Fruit fly (Drosophila melanogaster) whole organism, embryonic: Measurements from ENCODE around the gene foxo.
A peak's percentile ranks its signal among the peaks of the same experiment; 100 is the strongest.

Source experiments
- B-H1 ChIP-seq: fragments of 200-800 bp; sonication (Bioruptor generic); IDR thresholded peaks from 3 replicates; pipeline ENCODE4 v1.3.6; 2022; ENCODE audit warnings: missing biosample characterization, missing genetic modification characterization
- BtbVII ChIP-seq: fragments of 200-800 bp; sonication (Bioruptor generic); optimal IDR thresholded peaks from 3 replicates; lab custom pipeline; 2017; ENCODE audit warnings: missing biosample characterization, mild to moderate bottlenecking, missing genetic modification characterization
- CG10147 ChIP-seq: fragments of 200-800 bp; sonication (Bioruptor generic); optimal IDR thresholded peaks from 2 replicates; lab custom pipeline; 2019; ENCODE audit warnings: missing biosample characterization, mild to moderate bottlenecking, missing genetic modification characterization, moderate library complexity
- CG10366 ChIP-seq: fragments of 200-800 bp; sonication (Bioruptor generic); IDR thresholded peaks from 2 replicates; pipeline ENCODE4 v1.3.6; 2022; ENCODE audit warnings: missing biosample characterization, missing genetic modification characterization
- CG10462 ChIP-seq: fragments of 200-800 bp; sonication (Bioruptor generic); optimal IDR thresholded peaks from 2 replicates; lab custom pipeline; 2016; ENCODE audit warnings: missing biosample characterization, missing genetic modification characterization
- CG11560 ChIP-seq: fragments of 200-800 bp; sonication (Bioruptor generic); IDR thresholded peaks from 3 replicates; pipeline ENCODE4 v1.3.6; 2022; ENCODE audit warnings: missing biosample characterization, missing genetic modification characterization
- CG12236 ChIP-seq: fragments of 200-800 bp; sonication (Bioruptor generic); optimal IDR thresholded peaks from 2 replicates; lab custom pipeline; 2016; ENCODE audit warnings: missing biosample characterization, missing genetic modification characterization
- CG14050 ChIP-seq: fragments of 200-800 bp; sonication (Bioruptor generic); IDR thresholded peaks from 3 replicates; pipeline ENCODE4 v1.3.6; 2022; ENCODE audit warnings: missing biosample characterization, missing genetic modification characterization
- CG15011 ChIP-seq: fragments of 200-800 bp; sonication (Bioruptor generic); optimal IDR thresholded peaks from 3 replicates; lab custom pipeline; 2018; ENCODE audit warnings: missing biosample characterization, mild to moderate bottlenecking, missing genetic modification characterization
- CG15269 ChIP-seq: fragments of 200-800 bp; sonication (Bioruptor generic); optimal IDR thresholded peaks from 2 replicates; lab custom pipeline; 2018; ENCODE audit warnings: missing biosample characterization, mild to moderate bottlenecking, missing genetic modification characterization, moderate library complexity
- CG17568 ChIP-seq: fragments of 200-800 bp; sonication (Bioruptor generic); optimal IDR thresholded peaks from 2 replicates; lab custom pipeline; 2018; ENCODE audit warnings: missing biosample characterization, mild to moderate bottlenecking, missing genetic modification characterization, moderate library complexity
- CG2199 ChIP-seq: fragments of 200-800 bp; sonication (Bioruptor generic); IDR thresholded peaks from 3 replicates; pipeline ENCODE4 v1.3.6; 2022; ENCODE audit warnings: missing biosample characterization, missing genetic modification characterization
- CG2202 ChIP-seq: fragments of 200-800 bp; sonication (Bioruptor generic); optimal IDR thresholded peaks from 2 replicates; lab custom pipeline; 2018; ENCODE audit warnings: missing biosample characterization, mild to moderate bottlenecking, missing genetic modification characterization
- CG30403 ChIP-seq: fragments of 200-800 bp; sonication (Bioruptor generic); optimal IDR thresholded peaks from 3 replicates; lab custom pipeline; 2016; ENCODE audit warnings: missing biosample characterization, missing genetic modification characterization
- CG30431 ChIP-seq: fragments of 200-800 bp; sonication (Bioruptor generic); optimal IDR thresholded peaks from 2 replicates; lab custom pipeline; 2017; ENCODE audit warnings: missing biosample characterization, missing genetic modification characterization
- CG31224 ChIP-seq: fragments of 200-800 bp; sonication (Bioruptor generic); IDR thresholded peaks from 2 replicates; pipeline ENCODE4 v1.3.6; 2022; ENCODE audit warnings: missing biosample characterization, missing genetic modification characterization
- CG3407 ChIP-seq: fragments of 200-800 bp; sonication (Bioruptor generic); optimal IDR thresholded peaks from 2 replicates; lab custom pipeline; 2018; ENCODE audit warnings: missing biosample characterization, mild to moderate bottlenecking, missing genetic modification characterization
- CG3995 ChIP-seq: fragments of 200-800 bp; sonication (Bioruptor generic); optimal IDR thresholded peaks from 3 replicates; lab custom pipeline; 2016; ENCODE audit warnings: missing biosample characterization, missing genetic modification characterization
- CG7556 ChIP-seq: fragments of 200-800 bp; sonication (Bioruptor generic); optimal IDR thresholded peaks from 2 replicates; lab custom pipeline; 2017; ENCODE audit warnings: missing biosample characterization, mild to moderate bottlenecking, missing genetic modification characterization
- CG9876 ChIP-seq: fragments of 200-800 bp; sonication (Bioruptor generic); optimal IDR thresholded peaks from 2 replicates; lab custom pipeline; 2016; ENCODE audit warnings: missing biosample characterization, missing genetic modification characterization
- Deaf1 ChIP-seq: fragments of 200-800 bp; optimal IDR thresholded peaks from 3 replicates; lab custom pipeline; 2019; ENCODE audit warnings: missing biosample characterization, mild to moderate bottlenecking, missing genetic modification characterization, moderate library complexity
- Gsc ChIP-seq: fragments of 200-800 bp; sonication (Bioruptor generic); IDR thresholded peaks from 2 replicates; pipeline ENCODE4 v1.3.6; 2022; ENCODE audit warnings: missing biosample characterization, missing genetic modification characterization
- HLH3B ChIP-seq: fragments of 200-800 bp; sonication (Bioruptor generic); IDR thresholded peaks from 2 replicates; pipeline ENCODE4 v1.3.6; 2022; ENCODE audit warnings: missing biosample characterization, missing genetic modification characterization
- HLHmδ ChIP-seq: fragments of 200-800 bp; sonication (Bioruptor generic); optimal IDR thresholded peaks from 2 replicates; lab custom pipeline; 2018; ENCODE audit warnings: missing biosample characterization, mild to moderate bottlenecking, missing genetic modification characterization, moderate library complexity
- Hey ChIP-seq: fragments of 200-800 bp; sonication (Bioruptor generic); optimal IDR thresholded peaks from 3 replicates; lab custom pipeline; 2018; ENCODE audit warnings: missing biosample characterization, mild to moderate bottlenecking, missing genetic modification characterization
- Hmx ChIP-seq: fragments of 200-800 bp; sonication (Bioruptor generic); optimal IDR thresholded peaks from 2 replicates; lab custom pipeline; 2016; ENCODE audit warnings: missing biosample characterization, missing genetic modification characterization
- Hr51 ChIP-seq, 2 experiments: fragments of 200-800 bp; sonication (Bioruptor generic); optimal IDR thresholded peaks; 2 replicates in 1 of 2; 3 replicates in 1 of 2; lab custom pipeline; 2016 to 2018; ENCODE audit warnings: missing biosample characterization in 2 of 2, missing genetic modification characterization in 2 of 2, mild to moderate bottlenecking in 1 of 2, moderate library complexity in 1 of 2
- MESR4 ChIP-seq: fragments of 200-800 bp; sonication (Bioruptor generic); optimal IDR thresholded peaks from 2 replicates; lab custom pipeline; 2018; ENCODE audit warnings: missing biosample characterization, mild to moderate bottlenecking, missing genetic modification characterization, moderate library complexity
- Med ChIP-seq: fragments of 200-800 bp; sonication (Bioruptor generic); peaks from one replicate; lab custom pipeline; 2016; ENCODE audit warnings: missing biosample characterization, missing genetic modification characterization, mild to moderate bottlenecking, inconsistent platforms, moderate library complexity
- Sox100B ChIP-seq: fragments of 200-800 bp; sonication (Bioruptor generic); optimal IDR thresholded peaks from 3 replicates; lab custom pipeline; 2018; ENCODE audit warnings: missing biosample characterization, mild to moderate bottlenecking, missing genetic modification characterization
- Sry-β ChIP-seq: fragments of 200-800 bp; sonication (Bioruptor generic); optimal IDR thresholded peaks from 2 replicates; lab custom pipeline; 2018; ENCODE audit warnings: missing biosample characterization, mild to moderate bottlenecking, missing genetic modification characterization, moderate library complexity
- ab ChIP-seq: fragments of 200-800 bp; sonication (Bioruptor generic); optimal IDR thresholded peaks from 2 replicates; lab custom pipeline; 2016; ENCODE audit warnings: missing biosample characterization, missing genetic modification characterization
- chn ChIP-seq: fragments of 200-800 bp; sonication (Bioruptor generic); optimal IDR thresholded peaks from 2 replicates; lab custom pipeline; 2016; ENCODE audit warnings: missing biosample characterization, missing genetic modification characterization
- disco-r ChIP-seq: fragments of 200-800 bp; sonication (Bioruptor generic); optimal IDR thresholded peaks from 2 replicates; lab custom pipeline; 2016; ENCODE audit warnings: missing biosample characterization, missing genetic modification characterization
- dmrt99B ChIP-seq: fragments of 200-800 bp; sonication (Bioruptor generic); optimal IDR thresholded peaks from 2 replicates; lab custom pipeline; 2018; ENCODE audit warnings: missing biosample characterization, mild to moderate bottlenecking, missing genetic modification characterization, moderate library complexity
- en ChIP-seq: fragments of 200-800 bp; sonication (Bioruptor generic); optimal IDR thresholded peaks from 2 replicates; lab custom pipeline; 2016; ENCODE audit warnings: missing biosample characterization, missing genetic modification characterization
- eyg ChIP-seq: fragments of 200-800 bp; sonication (Bioruptor generic); optimal IDR thresholded peaks from 3 replicates; lab custom pipeline; 2016; ENCODE audit warnings: missing biosample characterization, missing genetic modification characterization
- hth ChIP-seq: fragments of >200 bp; optimal IDR thresholded peaks from 2 replicates; lab custom pipeline; 2017; ENCODE audit warnings: inconsistent platforms
- ken ChIP-seq: fragments of 200-800 bp; sonication (Bioruptor generic); IDR thresholded peaks from 3 replicates; pipeline ENCODE4 v1.3.6; 2022; ENCODE audit warnings: missing biosample characterization, missing genetic modification characterization
- lov ChIP-seq, 2 experiments: fragments of 200-800 bp in 1 of 2; fragments of >200 bp in 1 of 2; sonication (Bioruptor generic) in 1 of 2; IDR thresholded peaks in 1 of 2; optimal IDR thresholded peaks in 1 of 2; 2 replicates in 1 of 2; 3 replicates in 1 of 2; pipeline versions ENCODE4 v1.3.6 to Lab custom; 2017 to 2022; ENCODE audit warnings: missing biosample characterization in 1 of 2, missing genetic modification characterization in 1 of 2
- nau ChIP-seq: fragments of 200-800 bp; sonication (Bioruptor generic); optimal IDR thresholded peaks from 3 replicates; lab custom pipeline; 2017; ENCODE audit warnings: missing biosample characterization, mild to moderate bottlenecking, missing genetic modification characterization, missing genetic modification reagents
- nerfin-1 ChIP-seq: fragments of 200-800 bp; sonication (Bioruptor generic); optimal IDR thresholded peaks from 3 replicates; lab custom pipeline; 2019; ENCODE audit warnings: missing biosample characterization, mild to moderate bottlenecking, missing genetic modification characterization, moderate library complexity
- prd ChIP-seq, 3 experiments: fragments of >200 bp in 2 of 3; fragments of 200-800 bp in 1 of 3; sonication (Bioruptor generic) in 1 of 3; optimal IDR thresholded peaks in 2 of 3; IDR thresholded peaks in 1 of 3; 2 replicates in 2 of 3; 3 replicates in 1 of 3; pipeline versions ENCODE4 v1.3.6 to Lab custom; 2017 to 2022; ENCODE audit warnings: missing biosample characterization in 1 of 3, missing genetic modification characterization in 1 of 3
- rib ChIP-seq: fragments of 200-800 bp; sonication (Bioruptor generic); IDR thresholded peaks from 2 replicates; pipeline ENCODE4 v1.3.6; 2022; ENCODE audit warnings: missing biosample characterization, missing genetic modification characterization
- shn ChIP-seq: fragments of 200-800 bp; sonication (Bioruptor generic); optimal IDR thresholded peaks from 3 replicates; lab custom pipeline; 2016; ENCODE audit warnings: missing biosample characterization, missing genetic modification characterization
- slou ChIP-seq: fragments of 200-800 bp; sonication (Bioruptor generic); optimal IDR thresholded peaks from 3 replicates; lab custom pipeline; 2016; ENCODE audit warnings: missing biosample characterization, missing genetic modification characterization
- sna ChIP-seq: fragments of 200-800 bp; sonication (Bioruptor generic); IDR thresholded peaks from 2 replicates; pipeline ENCODE4 v1.3.6; 2022; ENCODE audit warnings: missing biosample characterization, missing genetic modification characterization; ENCODE audit not compliant: partially characterized antibody
- trem ChIP-seq: fragments of 200-800 bp; optimal IDR thresholded peaks from 3 replicates; lab custom pipeline; 2019; ENCODE audit warnings: missing biosample characterization, mild to moderate bottlenecking, missing genetic modification characterization, moderate library complexity
- ttk ChIP-seq: fragments of 200-800 bp; sonication (Bioruptor generic); IDR thresholded peaks from 2 replicates; pipeline ENCODE4 v2.1.2; 2022; ENCODE audit warnings: missing biosample characterization, missing genetic modification characterization
- yki ChIP-seq: fragments of >200 bp; optimal IDR thresholded peaks from 3 replicates; lab custom pipeline; 2018
- zen ChIP-seq: fragments of 200-800 bp; sonication (Bioruptor generic); optimal IDR thresholded peaks from 3 replicates; lab custom pipeline; 2018; ENCODE audit warnings: missing biosample characterization, mild to moderate bottlenecking, missing genetic modification characterization, moderate library complexity

Gene foxo

DNA sequence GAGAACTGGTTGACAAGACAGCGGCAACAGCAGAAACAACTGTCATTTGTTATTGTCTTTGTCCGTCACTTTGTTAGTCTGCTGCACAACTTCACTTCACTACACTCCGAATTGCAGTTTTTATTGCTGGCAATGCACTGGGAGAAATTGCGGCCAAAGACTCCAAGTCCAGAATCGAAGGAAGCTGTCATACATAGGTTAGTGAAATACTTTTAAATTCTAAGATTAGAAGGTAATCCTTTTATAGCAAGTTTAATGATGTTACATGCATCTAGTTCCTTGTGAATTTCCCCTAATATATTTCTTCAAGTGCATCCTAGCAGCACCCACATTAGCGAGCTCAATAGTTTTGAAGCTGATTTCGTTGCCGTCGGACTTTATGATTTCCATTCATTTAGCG is 47.9 kb upstream of the foxo start (continued):
- no peak for TF ChIP-seq CG7556
- TF ChIP-seq Med (GFP tag; lab: Kevin White, UChicago) = peak; percentile 58
- no peak for TF ChIP-seq BtbVII (GFP tag; lab: Kevin White, UChicago)
- no peak for TF ChIP-seq MESR4 (GFP tag; lab: Kevin White, UChicago)
- TF ChIP-seq CG30431 = peak; percentile 19
- TF ChIP-seq CG10366 (GFP tag; lab: Robert Waterston, UW) = no peak
- TF ChIP-seq rib (GFP tag; lab: Robert Waterston, UW) = no peak
- TF ChIP-seq shn = no peak
- no peak for TF ChIP-seq prd (optimal IDR thresholded peaks at IDR 0.05; lab: Kevin White, UChicago)
- peak; percentile 64; the same call in 2 of the 3 replicates for TF ChIP-seq prd (GFP tag; IDR thresholded peaks at IDR 0.05; lab: Robert Waterston, UW)
- TF ChIP-seq CG14050 (GFP tag; lab: Robert Waterston, UW) = no peak
- TF ChIP-seq CG2202 (tag; lab: Kevin White, UChicago) = no peak
- TF ChIP-seq CG9876 (GFP tag; lab: Kevin White, UChicago) = no peak
- no peak for TF ChIP-seq CG2199 (GFP tag; lab: Robert Waterston, UW)
- peak; percentile 53; the same call in 1 of the 3 replicates for TF ChIP-seq ken (GFP tag; lab: Robert Waterston, UW)
- no peak for TF ChIP-seq CG31224
- no peak for TF ChIP-seq CG3995
- no peak for TF ChIP-seq Gsc
- TF ChIP-seq CG10462 (GFP tag; lab: Kevin White, UChicago) = no peak
- no peak for TF ChIP-seq CG11560
- peak; percentile 37 for TF ChIP-seq trem (tag; lab: Kevin White, UChicago)
- TF ChIP-seq Deaf1 (tag; lab: Kevin White, UChicago) = no peak
- no peak for TF ChIP-seq CG17568 (GFP tag; lab: Kevin White, UChicago)
- TF ChIP-seq nerfin-1 (tag; lab: Kevin White, UChicago) = no peak
- no peak for TF ChIP-seq CG15011 (GFP tag; lab: Kevin White, UChicago)
- TF ChIP-seq CG30403 (GFP tag; lab: Kevin White, UChicago) = peak; percentile 25
- TF ChIP-seq Hr51 (GFP tag; optimal IDR thresholded peaks at IDR 0.05; lab: Kevin White, UChicago) = peak in 1 of 2 experiments; percentile 42
- TF ChIP-seq yki (lab: Kevin White, UChicago) = no peak
- TF ChIP-seq slou (GFP tag; lab: Kevin White, UChicago) = no peak
- TF ChIP-seq eyg (GFP tag; lab: Kevin White, UChicago) = no peak
- TF ChIP-seq Sry-β (GFP tag; lab: Kevin White, UChicago) = peak; percentile 12
- TF ChIP-seq CG10147 (GFP tag; lab: Kevin White, UChicago) = no peak
- TF ChIP-seq Hmx (GFP tag; lab: Kevin White, UChicago) = no peak
- TF ChIP-seq nau = peak; percentile 22
- TF ChIP-seq HLHmδ (GFP tag; lab: Kevin White, UChicago) = no peak
- TF ChIP-seq ab (GFP tag; lab: Kevin White, UChicago) = no peak
- peak; percentile 52 for TF ChIP-seq zen (tag; lab: Kevin White, UChicago)
- TF ChIP-seq B-H1 (GFP tag; lab: Robert Waterston, UW) = no peak; the same call in 2 of the 3 replicates
- TF ChIP-seq lov (optimal IDR thresholded peaks at IDR 0.05; lab: Kevin White, UChicago) = no peak
- no peak for TF ChIP-seq lov (GFP tag; IDR thresholded peaks at IDR 0.05; lab: Robert Waterston, UW)
- TF ChIP-seq HLH3B (GFP tag; lab: Robert Waterston, UW) = peak; percentile 55; the same call in 1 of the 2 replicates
- peak; percentile 77 for TF ChIP-seq dmrt99B
- no peak for TF ChIP-seq ttk (GFP tag; lab: Robert Waterston, UW)
- TF ChIP-seq chn (GFP tag; lab: Kevin White, UChicago) = peak; percentile 40
- TF ChIP-seq en (GFP tag; lab: Kevin White, UChicago) = no peak
- peak; percentile 58 for TF ChIP-seq Sox100B
- TF ChIP-seq hth (lab: Kevin White, UChicago) = no peak
- no peak for TF ChIP-seq Hey (tag; lab: Kevin White, UChicago)
- no peak for TF ChIP-seq CG12236 (GFP tag; lab: Kevin White, UChicago)
- no peak for TF ChIP-seq CG3407 (GFP tag; lab: Kevin White, UChicago)
- no peak for TF ChIP-seq disco-r (GFP tag; lab: Kevin White, UChicago)
- TF ChIP-seq sna (GFP tag; lab: Robert Waterston, UW) = no peak
- TF ChIP-seq CG15269 = no peak
